Worm (Caenorhabditis elegans) whole organism, young adult: ENCODE data around the gene C18D11.1.

Source experiments
- F33H1.4 ChIP-seq: fragments of 200-800 bp; sonication (Bioruptor generic); IDR thresholded peaks from 2 replicates; pipeline ENCODE4 v1.3.6; 2022; ENCODE audit warnings: missing genetic modification reagents, missing genetic modification characterization, missing compliant biosample characterization
- T07F8.4 ChIP-seq: sonication (generic microtip); optimal IDR thresholded peaks from 2 replicates; lab custom pipeline; 2016; ENCODE audit warnings: mild to moderate bottlenecking, missing genetic modification characterization, moderate library complexity, missing compliant biosample characterization
- ceh-79 ChIP-seq: sonication (generic microtip); optimal IDR thresholded peaks from 2 replicates; lab custom pipeline; 2017; ENCODE audit warnings: mild to moderate bottlenecking, missing genetic modification characterization, missing compliant biosample characterization
- snpc-3.4 ChIP-seq: sonication (generic microtip); optimal IDR thresholded peaks from 2 replicates; lab custom pipeline; 2017; ENCODE audit warnings: missing genetic modification characterization, mild to moderate bottlenecking, missing compliant biosample characterization, antibody characterized with exemption, moderate library complexity, missing genotype, missing genetic modification reagents

DNA sequence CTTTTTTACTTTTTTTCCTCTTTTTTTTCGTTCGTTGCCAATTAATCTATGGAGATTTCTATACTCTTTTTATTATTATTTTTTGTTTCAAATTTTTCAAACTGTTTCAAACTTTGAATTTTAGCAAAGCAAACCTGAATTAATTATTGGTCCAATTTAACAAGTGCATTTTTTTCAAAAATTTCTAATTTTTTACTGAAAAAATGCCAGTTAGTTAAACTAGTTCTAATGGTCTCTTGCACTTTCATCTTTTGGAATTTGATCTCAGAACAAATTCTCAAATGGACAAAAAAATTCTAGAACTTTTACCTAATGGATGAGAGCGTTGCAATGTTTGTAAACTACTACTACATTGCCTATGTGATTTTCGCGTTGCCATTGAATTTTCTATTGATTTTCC, 34.6 kb upstream of the C18D11.1 start, which contains the start of gene srd-74:
- TF ChIP-seq ceh-79 (tag; lab: Kevin White, UChicago) (no peak), F33H1.4 (GFP tag; lab: Robert Waterston, UW) (no peak), T07F8.4 (tag; lab: Kevin White, UChicago) (no peak), snpc-3.4 (no peak)
